Fruit fly (Drosophila melanogaster) ovary, adult (tissue): Measurements from ENCODE around the gene CG10341.

ENCODE experiments used
- CG17801 ChIP-seq: fragments of 200-800 bp; optimal IDR thresholded peaks from 2 replicates; lab custom pipeline; 2019; ENCODE audit warnings: missing biosample characterization, mild to moderate bottlenecking, missing genetic modification characterization, moderate library complexity; ENCODE audit not compliant: partially characterized antibody

The CG10341 gene

dm6 chr2L:18681903-18682302 is 16.6 kb upstream of the CG10341 start, which contains the start of gene tos:
Gene tos (minus strand): TSS chr2L:18682075.
- TF ChIP-seq CG17801 = no peak

DNA sequence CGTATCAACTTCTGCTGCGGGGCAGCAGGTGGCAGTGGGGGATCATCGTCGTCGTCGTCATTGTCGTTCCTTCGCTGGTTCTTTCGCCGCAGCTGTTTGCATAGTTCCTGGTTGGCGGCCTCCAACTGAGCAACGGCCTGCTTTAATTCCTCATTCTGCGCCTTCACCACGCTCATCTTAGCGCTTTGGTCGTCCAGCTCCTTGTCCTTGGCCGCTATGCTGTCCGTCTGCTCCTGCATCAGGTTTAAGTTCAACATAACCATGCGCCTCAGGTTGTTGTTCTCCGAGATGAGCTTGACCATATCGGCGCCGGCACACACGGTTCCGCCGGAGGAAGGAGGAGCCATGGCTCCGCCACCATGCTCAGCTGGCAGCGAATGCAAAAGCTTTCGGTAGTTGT is 10.7 kb upstream of the CG10341 start:
- no peak for TF ChIP-seq CG17801

DNA sequence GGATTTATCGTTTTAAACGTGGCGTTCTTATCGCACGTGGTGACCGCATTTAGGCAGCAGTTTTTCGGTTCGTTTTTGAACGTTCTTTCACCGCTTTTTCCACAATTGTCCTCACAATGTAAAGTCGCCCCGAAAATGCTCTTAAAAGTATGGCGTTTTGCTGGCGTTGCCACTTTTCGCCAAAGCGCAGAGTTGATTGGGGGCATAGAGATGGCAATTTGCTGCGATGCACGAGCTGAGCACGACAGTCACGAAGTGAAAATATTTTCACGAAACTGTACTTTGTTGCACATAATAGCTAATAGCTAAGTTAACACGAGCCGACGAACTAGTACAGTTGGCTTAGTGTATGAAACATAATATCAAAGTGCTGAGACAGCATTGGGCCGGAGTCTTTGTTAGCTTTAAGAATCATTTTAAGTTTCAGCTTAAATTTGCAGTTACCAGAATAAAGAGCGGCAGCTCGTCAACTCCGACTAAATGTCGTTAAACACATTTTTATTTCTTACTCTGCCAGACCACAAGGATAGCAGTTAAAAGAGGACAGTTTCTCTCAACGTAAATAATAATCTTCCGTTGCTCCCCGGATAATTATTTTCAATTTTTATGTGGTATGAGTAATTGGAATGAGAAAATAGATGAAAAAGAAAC is 9.7 kb upstream of the CG10341 start, which contains the start of gene msl-1:
TSS of gene msl-1 (minus strand) at position 155 of the 651 bp plus-strand sequence.
- peak; percentile 0 for TF ChIP-seq CG17801

DNA sequence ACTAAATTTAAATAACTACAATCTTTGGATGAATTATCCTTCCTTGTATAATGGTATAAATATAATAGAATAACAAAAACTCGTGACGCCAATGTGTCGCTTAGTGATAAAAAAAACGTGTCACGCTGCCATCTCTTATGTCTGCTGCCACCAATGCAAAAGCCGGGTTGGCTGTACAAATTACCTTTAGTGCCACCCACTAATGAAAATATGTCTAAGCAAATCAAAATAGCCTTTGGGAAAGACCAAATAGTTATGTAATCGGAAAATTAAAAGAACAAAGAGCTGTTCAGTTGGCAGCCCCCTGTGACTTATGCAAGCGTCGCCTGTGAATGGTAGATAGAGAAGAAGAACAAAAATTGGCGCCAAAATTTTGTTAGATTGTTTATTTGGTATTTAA is 9.1 kb upstream of the CG10341 start, which contains the start of gene CG10336:
TSS of gene CG10336 (plus strand) at position 153 of the 400 bp plus-strand sequence.
- no peak for TF ChIP-seq CG17801

DNA sequence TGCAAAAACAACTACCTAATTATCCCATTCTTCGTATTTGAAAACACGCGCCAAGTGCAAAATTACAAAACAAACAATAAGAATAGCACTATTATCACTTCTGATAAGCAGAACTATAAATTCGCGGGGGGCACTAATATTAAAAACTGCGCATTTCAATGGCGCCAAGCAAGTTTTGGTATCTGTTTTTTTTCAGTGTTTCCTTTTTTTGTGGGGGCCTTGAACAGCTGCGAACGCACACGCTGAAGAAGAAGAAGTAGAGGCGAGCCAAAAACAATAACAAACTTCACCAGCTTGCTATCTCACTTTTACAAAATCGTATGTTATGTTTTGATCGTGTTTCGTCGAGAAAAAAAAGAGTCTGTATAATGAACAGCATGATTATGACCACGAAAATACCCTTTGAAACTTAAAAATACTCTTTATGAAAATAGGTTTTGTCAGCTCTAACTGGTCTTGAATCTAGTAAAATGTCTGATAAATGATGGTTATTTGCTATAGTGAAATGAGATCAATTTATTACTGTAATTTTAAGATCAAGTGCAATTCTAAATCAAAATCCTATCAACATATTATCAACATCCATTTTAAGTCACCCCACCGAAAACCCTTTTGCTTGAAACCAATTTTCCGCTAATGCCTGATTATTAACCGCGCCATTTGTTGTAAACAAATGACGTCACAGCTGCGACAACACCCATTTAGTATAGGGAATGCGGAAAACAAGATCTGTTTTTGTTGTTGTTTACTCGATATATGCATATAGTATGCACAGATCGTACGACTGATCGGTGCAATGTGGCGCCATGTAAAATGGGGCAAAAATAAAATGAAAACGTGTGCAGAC is 4.4 kb upstream of the CG10341 start:
- peak; percentile 94 for TF ChIP-seq CG17801

dm6 chr2L:18694724-18695105 is 3.8 kb upstream of the CG10341 start:
- TF ChIP-seq CG17801 = no peak

dm6 chr2L:18695404-18695804 is 3.1 kb upstream of the CG10341 start, which contains the start of the genes CG10383 and CG10338:
Gene CG10383 (minus strand): TSS chr2L:18695602.
Gene CG10338 (plus strand): TSS chr2L:18695664.
- TF ChIP-seq CG17801 = peak; percentile 68

dm6 chr2L:18702721-18703488 is 4.4 kb downstream of the CG10341 start, which contains the start of the genes CG10376 and CG10343:
Gene CG10376 (minus strand): TSS chr2L:18703105.
Gene CG10343 (plus strand): TSS chr2L:18703473.
- TF ChIP-seq CG17801 = peak; percentile 69

DNA sequence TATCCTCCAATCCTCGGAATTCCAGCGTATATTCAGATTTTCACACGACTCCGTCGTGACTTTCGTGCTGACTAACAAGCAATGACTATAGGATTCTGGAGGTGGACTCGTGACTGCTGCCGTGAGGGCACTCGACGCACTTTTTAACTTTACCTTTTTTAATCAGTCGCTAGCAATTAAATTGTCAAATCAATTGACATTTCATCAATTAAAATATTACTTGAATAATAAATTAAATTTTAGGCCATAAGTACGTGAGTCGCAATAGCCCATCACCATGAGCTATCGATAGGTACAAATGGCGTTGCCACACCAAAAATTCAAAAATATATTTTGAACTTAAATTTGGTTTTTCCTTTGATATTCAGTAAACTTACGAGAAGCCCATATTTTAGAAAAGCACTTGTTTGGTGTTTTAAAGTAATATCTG is 7.1 kb downstream of the CG10341 start, which contains the start of gene Jwa:
TSS of gene Jwa (minus strand) at position 87 of the 430 bp plus-strand sequence.
- TF ChIP-seq CG17801 = peak; percentile 73

DNA sequence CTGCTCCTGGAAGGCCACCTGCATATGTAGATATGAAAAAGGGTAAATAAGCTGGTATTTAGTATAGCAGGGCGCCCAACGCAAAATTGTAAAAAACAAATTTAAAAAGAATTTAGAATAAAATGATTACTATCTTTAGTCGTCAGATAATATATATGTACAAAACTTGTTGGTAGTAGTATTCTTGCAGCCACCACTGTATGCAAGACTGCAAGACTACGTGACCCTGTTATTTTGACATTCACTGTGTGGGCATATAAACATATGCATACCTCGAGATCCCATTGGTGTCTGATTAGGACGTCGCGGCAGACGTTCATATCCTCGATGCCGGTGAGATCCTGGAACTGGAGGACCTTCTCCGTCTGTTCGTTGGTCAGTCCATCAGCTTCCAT is 9.3 kb downstream of the CG10341 start:
- no peak for TF ChIP-seq CG17801

- peak; percentile 73 for TF ChIP-seq CG17801
Observed at dm6 chr2L:18708239-18708891, 9.9 kb downstream of the CG10341 start, which contains the start of the genes Faf2 and Grip71. Gene Faf2 (minus strand): TSS chr2L:18708688. Gene Grip71 (plus strand): TSS chr2L:18708846.

dm6 chr2L:18713686-18714085 is 15.2 kb downstream of the CG10341 start, which contains the start of gene Irk3:
Gene Irk3 (minus strand): TSS chr2L:18713748.
- no peak for TF ChIP-seq CG17801

DNA sequence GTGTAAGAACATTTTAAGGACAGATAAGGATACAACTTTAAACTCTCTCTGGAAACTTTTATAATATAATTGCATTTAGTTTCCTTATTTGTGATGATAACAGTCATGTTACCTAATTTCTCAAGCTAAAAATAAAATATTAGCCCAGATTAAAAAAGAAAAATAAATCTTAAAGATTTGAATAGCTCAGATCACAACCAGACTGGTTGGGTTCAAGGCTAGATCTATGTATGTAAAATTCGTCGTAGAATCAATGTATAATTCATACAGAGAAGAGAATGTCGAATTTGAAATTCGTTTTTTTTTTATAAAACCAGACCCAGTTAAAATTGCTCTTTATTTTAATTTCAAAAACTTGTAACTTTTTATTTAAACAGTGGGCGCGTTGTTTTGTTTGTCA is 15.6 kb downstream of the CG10341 start:
- no peak for TF ChIP-seq CG17801

DNA sequence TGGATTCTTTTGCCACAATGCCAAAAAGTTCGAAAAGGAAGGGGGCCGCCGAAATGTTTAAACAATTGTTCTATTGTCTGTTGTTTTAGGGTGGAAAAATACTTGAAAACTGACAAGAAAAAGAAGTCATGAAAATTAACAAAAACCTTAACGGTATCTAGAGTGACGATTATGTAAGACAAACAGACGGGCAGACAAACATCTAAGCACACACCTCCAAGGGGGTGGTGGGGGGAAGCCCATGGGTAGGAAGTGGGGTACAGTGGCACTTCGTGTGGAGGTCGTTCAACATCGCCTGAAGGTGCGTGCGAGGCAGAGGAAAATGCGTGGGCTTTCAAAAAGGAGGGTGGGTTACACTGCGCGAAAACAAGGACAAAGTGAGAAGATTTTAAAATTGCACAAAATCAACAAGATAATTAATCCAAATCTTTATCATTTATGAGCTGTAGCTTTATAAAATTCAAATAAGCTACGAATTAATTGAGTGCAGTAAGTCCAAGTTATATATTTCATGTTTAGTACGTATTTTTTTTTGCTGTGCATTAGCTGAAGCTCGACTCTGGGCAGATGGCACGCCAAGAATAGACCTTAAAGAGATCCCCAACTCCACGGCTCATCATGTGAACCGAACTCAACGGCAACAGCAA is 19.0 kb downstream of the CG10341 start:
- no peak for TF ChIP-seq CG17801

dm6 chr2L:18719583-18719982 is 21.1 kb downstream of the CG10341 start:
- TF ChIP-seq CG17801 = no peak
